Worm (Caenorhabditis elegans) whole organism, L4 larva: ENCODE data around the gene Y111B2A.1.

Experiments
- D1046.2 ChIP-seq: fragments of 200-800 bp; sonication (Bioruptor generic); IDR thresholded peaks from 2 replicates; pipeline ENCODE4 v1.3.6; 2022; ENCODE audit warnings: missing genetic modification characterization, missing compliant biosample characterization
- F26F4.8 ChIP-seq: fragments of 200-800 bp; sonication (Bioruptor generic); conservative IDR thresholded peaks from 2 replicates; pipeline ENCODE4 v1.3.6; 2022; ENCODE audit warnings: missing genetic modification characterization, missing compliant biosample characterization
- F37D6.2 ChIP-seq: sonication (generic microtip); optimal IDR thresholded peaks from 2 replicates; lab custom pipeline; 2016; ENCODE audit warnings: mild to moderate bottlenecking, missing genetic modification characterization, missing compliant biosample characterization
- F49E8.2 ChIP-seq: sonication (generic microtip); optimal IDR thresholded peaks from 2 replicates; lab custom pipeline; 2016; ENCODE audit warnings: missing compliant biosample characterization, mild to moderate bottlenecking, missing genetic modification characterization, borderline replicate concordance
- Y48G9A.11 ChIP-seq: fragments of 200-800 bp; sonication (Bioruptor generic); IDR thresholded peaks from 2 replicates; pipeline ENCODE4 v1.3.6; 2022; ENCODE audit warnings: missing genetic modification reagents, missing genetic modification characterization, missing compliant biosample characterization
- Y75B8A.6 ChIP-seq: fragments of 200-800 bp; sonication (Bioruptor generic); IDR thresholded peaks from 2 replicates; pipeline ENCODE4 v1.3.6; 2022; ENCODE audit warnings: missing genetic modification reagents, missing genetic modification characterization, missing compliant biosample characterization
- ZK337.2 ChIP-seq: fragments of 200-800 bp; sonication (Bioruptor generic); IDR thresholded peaks from 2 replicates; pipeline ENCODE4 v1.3.6; 2022; ENCODE audit warnings: missing genetic modification reagents, missing genetic modification characterization, missing compliant biosample characterization
- ZK546.5 ChIP-seq, 2 experiments: sonication (generic microtip); optimal IDR thresholded peaks; 2 replicates each; lab custom pipeline; 2017; ENCODE audit warnings: missing biosample characterization in 2 of 2, missing genetic modification characterization in 2 of 2
- aha-1 ChIP-seq: fragments of 150-350 bp; peaks from one replicate; lab custom pipeline; 2014; ENCODE audit warnings: missing biosample characterization, missing genetic modification characterization
- aly-2 ChIP-seq: sonication (generic microtip); optimal IDR thresholded peaks from 2 replicates; lab custom pipeline; 2018; ENCODE audit warnings: missing biosample characterization, missing genetic modification characterization
- ama-1 ChIP-seq: fragments of 150-350 bp; optimal IDR thresholded peaks from 2 replicates; lab custom pipeline; 2014; ENCODE audit warnings: inconsistent platforms, mixed read lengths
- arid-1 ChIP-seq: fragments of 200-800 bp; sonication (Bioruptor generic); conservative IDR thresholded peaks from 2 replicates; pipeline ENCODE4 v1.3.6; 2022; ENCODE audit warnings: missing genetic modification reagents, missing genetic modification characterization, missing compliant biosample characterization
- attf-4 ChIP-seq: sonication (generic microtip); optimal IDR thresholded peaks from 3 replicates; lab custom pipeline; 2017; ENCODE audit warnings: missing biosample characterization, missing genetic modification characterization
- ceh-20 ChIP-seq: fragments of 200-800 bp; sonication (Bioruptor generic); IDR thresholded peaks from 2 replicates; pipeline ENCODE4 v1.3.6; 2022; ENCODE audit warnings: missing genetic modification reagents, missing genetic modification characterization, missing compliant biosample characterization
- ceh-32 ChIP-seq: sonication (generic microtip); optimal IDR thresholded peaks from 2 replicates; lab custom pipeline; 2016; ENCODE audit warnings: mild to moderate bottlenecking, missing genetic modification characterization, missing compliant biosample characterization; ENCODE audit not compliant: poor library complexity
- cey-2 ChIP-seq: sonication (generic microtip); optimal IDR thresholded peaks from 3 replicates; lab custom pipeline; 2017; ENCODE audit warnings: missing genetic modification characterization, mild to moderate bottlenecking, missing compliant biosample characterization, antibody characterized with exemption, borderline replicate concordance; ENCODE audit not compliant: insufficient read depth
- ctbp-1 ChIP-seq: fragments of 200-800 bp; sonication (Bioruptor generic); IDR thresholded peaks from 2 replicates; pipeline ENCODE4 v1.3.6; 2022; ENCODE audit warnings: missing genetic modification reagents, missing genetic modification characterization, missing compliant biosample characterization
- daf-12 ChIP-seq: fragments of 150-350 bp; optimal IDR thresholded peaks from 2 replicates; lab custom pipeline; 2014; ENCODE audit warnings: missing biosample characterization, missing genetic modification reagents, missing genetic modification characterization
- daf-16 ChIP-seq, 3 experiments: sonication (generic microtip); optimal IDR thresholded peaks; 2 replicates each; lab custom pipeline; 2016 to 2017; ENCODE audit warnings: missing genetic modification characterization in 3 of 3, missing genetic modification reagents in 3 of 3, mild to moderate bottlenecking in 2 of 3, missing compliant biosample characterization in 2 of 3, missing biosample characterization in 1 of 3, moderate library complexity in 1 of 3
- daf-19 ChIP-seq: fragments of 200-800 bp; sonication (Bioruptor generic); conservative IDR thresholded peaks from 2 replicates; pipeline ENCODE4 v1.3.6; 2022; ENCODE audit warnings: missing genetic modification characterization, missing compliant biosample characterization
- dmd-6 ChIP-seq: fragments of 200-800 bp; sonication (Bioruptor generic); IDR thresholded peaks from 2 replicates; pipeline ENCODE4 v1.3.6; 2022; ENCODE audit warnings: missing genetic modification reagents, missing genetic modification characterization, missing compliant biosample characterization
- dmd-9 ChIP-seq: fragments of 200-800 bp; sonication (Bioruptor generic); IDR thresholded peaks from 2 replicates; pipeline ENCODE4 v1.3.6; 2022; ENCODE audit warnings: missing genetic modification reagents, missing genetic modification characterization, missing compliant biosample characterization
- dve-1 ChIP-seq: sonication (generic microtip); optimal IDR thresholded peaks from 2 replicates; lab custom pipeline; 2017; ENCODE audit warnings: antibody characterized with exemption, mild to moderate bottlenecking, missing genetic modification characterization, missing compliant biosample characterization; ENCODE audit not compliant: insufficient read depth
- egl-27 ChIP-seq: sonication (generic microtip); optimal IDR thresholded peaks from 3 replicates; lab custom pipeline; 2017; ENCODE audit warnings: missing biosample characterization, missing genetic modification reagents, missing genetic modification characterization
- egl-43 ChIP-seq: fragments of 200-800 bp; sonication (Bioruptor generic); IDR thresholded peaks from 2 replicates; pipeline ENCODE4 v1.3.6; 2022; ENCODE audit warnings: missing genetic modification reagents, missing genetic modification characterization, missing compliant biosample characterization
- hlh-11 ChIP-seq: fragments of 200-800 bp; sonication (Bioruptor generic); optimal IDR thresholded peaks from 2 replicates; lab custom pipeline; 2018; ENCODE audit warnings: mild to moderate bottlenecking, missing genetic modification characterization, missing compliant biosample characterization
- hlh-30 ChIP-seq: sonication (generic microtip); optimal IDR thresholded peaks from 2 replicates; lab custom pipeline; 2017; ENCODE audit warnings: antibody characterized with exemption, mild to moderate bottlenecking, missing genetic modification characterization, missing compliant biosample characterization; ENCODE audit not compliant: insufficient read depth
- lim-7 ChIP-seq: fragments of 200-800 bp; sonication (Bioruptor generic); IDR thresholded peaks from 2 replicates; pipeline ENCODE4 v1.3.6; 2022; ENCODE audit warnings: missing genetic modification characterization, missing compliant biosample characterization
- lin-15B ChIP-seq: fragments of 150-350 bp; sonication (generic microtip); optimal IDR thresholded peaks from 3 replicates; lab custom pipeline; 2014; ENCODE audit warnings: missing biosample characterization, missing genetic modification characterization
- lin-29 ChIP-seq: fragments of 200-800 bp; sonication (Bioruptor generic); IDR thresholded peaks from 2 replicates; pipeline ENCODE4 v1.3.6; 2022; ENCODE audit warnings: missing genetic modification reagents, missing genetic modification characterization, missing compliant biosample characterization
- lin-38 ChIP-seq: fragments of 200-800 bp; sonication (Bioruptor generic); IDR thresholded peaks from 2 replicates; pipeline ENCODE4 v1.3.6; 2022; ENCODE audit warnings: missing genetic modification reagents, missing genetic modification characterization, missing compliant biosample characterization
- madf-5 ChIP-seq, 2 experiments: fragments of 200-800 bp; sonication (Bioruptor generic); IDR thresholded peaks; 2 replicates each; pipeline ENCODE4 v1.3.6; 2022; ENCODE audit warnings: missing compliant biosample characterization in 2 of 2, missing genetic modification characterization in 2 of 2
- mdt-29 ChIP-seq: fragments of 200-800 bp; sonication (Bioruptor generic); IDR thresholded peaks from 2 replicates; pipeline ENCODE4 v1.3.6; 2022; ENCODE audit warnings: missing genetic modification reagents, missing genetic modification characterization, missing compliant biosample characterization
- mep-1 ChIP-seq: fragments of 150-350 bp; sonication (generic microtip); optimal IDR thresholded peaks from 3 replicates; lab custom pipeline; 2014; ENCODE audit warnings: missing biosample characterization, missing genetic modification characterization
- mes-2 ChIP-seq: sonication (generic microtip); optimal IDR thresholded peaks from 2 replicates; lab custom pipeline; 2016; ENCODE audit warnings: missing genotype, mild to moderate bottlenecking, missing genetic modification characterization, missing compliant biosample characterization; ENCODE audit not compliant: poor library complexity, severe bottlenecking
- mxl-2 ChIP-seq: fragments of 200-800 bp; sonication (Bioruptor generic); conservative IDR thresholded peaks from 2 replicates; pipeline ENCODE4 v1.3.6; 2022; ENCODE audit warnings: missing genetic modification reagents, missing genetic modification characterization, missing compliant biosample characterization
- mxl-3 ChIP-seq: fragments of 200-800 bp; sonication (Bioruptor generic); optimal IDR thresholded peaks from 2 replicates; lab custom pipeline; 2018; ENCODE audit warnings: mild to moderate bottlenecking, missing genetic modification characterization, missing compliant biosample characterization
- nhr-10 ChIP-seq: fragments of 150-350 bp; optimal IDR thresholded peaks from 2 replicates; lab custom pipeline; 2014; ENCODE audit warnings: missing biosample characterization, missing genetic modification characterization
- nhr-11 ChIP-seq: fragments of 150-350 bp; optimal IDR thresholded peaks from 2 replicates; lab custom pipeline; 2014; ENCODE audit warnings: missing biosample characterization, missing genetic modification characterization
- nhr-25 ChIP-seq: sonication (generic microtip); optimal IDR thresholded peaks from 2 replicates; lab custom pipeline; 2017; ENCODE audit warnings: missing genetic modification characterization, mild to moderate bottlenecking, missing compliant biosample characterization, antibody characterized with exemption, moderate library complexity, borderline replicate concordance; ENCODE audit not compliant: insufficient read depth
- nhr-42 ChIP-seq: fragments of 200-800 bp; sonication (Bioruptor generic); IDR thresholded peaks from 2 replicates; pipeline ENCODE4 v1.3.6; 2022; ENCODE audit warnings: missing genetic modification characterization, missing compliant biosample characterization
- nhr-6 ChIP-seq: fragments of 150-350 bp; optimal IDR thresholded peaks from 2 replicates; lab custom pipeline; 2014; ENCODE audit warnings: missing biosample characterization, missing genetic modification characterization
- nhr-77 ChIP-seq: fragments of 150-350 bp; optimal IDR thresholded peaks from 2 replicates; lab custom pipeline; 2014; ENCODE audit warnings: missing biosample characterization, missing genetic modification characterization
- rbr-2 ChIP-seq: sonication (generic microtip); optimal IDR thresholded peaks from 2 replicates; lab custom pipeline; 2016; ENCODE audit warnings: missing genotype, missing genetic modification characterization, missing compliant biosample characterization
- saeg-2 ChIP-seq: fragments of 200-800 bp; sonication (Bioruptor generic); IDR thresholded peaks from 2 replicates; pipeline ENCODE4 v1.3.6; 2022; ENCODE audit warnings: missing genetic modification reagents, missing genetic modification characterization, missing compliant biosample characterization
- zfp-2 ChIP-seq: sonication (generic microtip); optimal IDR thresholded peaks from 2 replicates; lab custom pipeline; 2016; ENCODE audit warnings: mild to moderate bottlenecking, missing genetic modification characterization, missing compliant biosample characterization
- zfp-3 ChIP-seq: fragments of 200-800 bp; sonication (Bioruptor generic); conservative IDR thresholded peaks from 2 replicates; pipeline ENCODE4 v1.3.6; 2022; ENCODE audit warnings: missing genetic modification reagents, missing genetic modification characterization, missing compliant biosample characterization
- zip-11 ChIP-seq: fragments of 200-800 bp; sonication (Bioruptor generic); IDR thresholded peaks from 2 replicates; pipeline ENCODE4 v1.3.6; 2022; ENCODE audit warnings: missing genetic modification characterization, missing compliant biosample characterization
- zip-2 ChIP-seq: fragments of 150-350 bp; optimal IDR thresholded peaks from 2 replicates; lab custom pipeline; 2014; ENCODE audit warnings: missing biosample characterization, missing genetic modification characterization

Gene Y111B2A.1

DNA sequence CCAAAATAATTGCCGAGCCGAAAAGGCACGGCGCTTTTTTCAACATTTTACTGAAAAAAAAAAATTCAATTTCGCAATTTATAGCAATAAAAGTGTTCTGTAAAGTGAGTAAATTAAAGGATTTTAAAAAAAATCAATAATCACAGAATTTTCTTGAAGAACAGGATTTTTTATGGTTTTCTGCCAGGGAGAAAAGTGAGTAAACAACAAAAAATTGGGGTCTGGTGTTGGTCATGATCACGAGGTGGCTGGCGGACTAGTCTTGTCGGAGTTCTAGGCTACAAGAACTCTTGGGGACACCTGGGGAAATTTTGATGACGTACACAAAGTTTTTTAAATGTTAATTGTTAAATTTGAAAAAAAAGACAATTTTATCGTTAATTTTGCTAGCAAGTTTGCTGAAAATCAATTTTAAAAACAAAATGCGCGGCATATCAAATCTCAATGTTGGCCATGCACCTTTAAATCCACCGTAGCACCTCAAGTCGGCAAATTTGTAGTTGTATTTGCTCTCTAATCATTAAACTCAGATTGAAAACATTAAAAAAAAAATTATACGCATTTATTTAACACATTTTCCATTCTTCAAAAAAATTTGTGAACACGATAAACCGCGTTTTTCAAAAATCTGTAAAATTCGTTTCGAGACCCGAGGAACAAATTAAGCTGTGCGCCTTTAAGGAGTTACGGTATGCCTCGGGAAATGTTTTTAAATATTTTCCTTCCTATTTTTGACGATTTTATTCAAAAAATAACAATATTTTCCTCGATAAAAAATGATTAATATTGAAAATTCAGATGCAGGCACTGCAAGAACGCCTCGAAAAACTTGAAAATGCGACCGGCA is 38.4 kb downstream of the Y111B2A.1 start, which contains the start of the genes scav-3 and Y49E10.21:
Gene scav-3, minus strand, starts transcription at position 50 of the 847 bp plus-strand sequence.
Gene Y49E10.21, plus strand, starts transcription at position 797 of the 847 bp plus-strand sequence.
- TF ChIP-seq zip-2 (tag; lab: Kevin White, UChicago) (no peak), mep-1 (peak; percentile 57), aha-1 (tag; lab: Kevin White, UChicago) (peak; percentile 24), rbr-2 (tag; lab: Kevin White, UChicago) (no peak), nhr-42 (GFP tag; lab: Robert Waterston, UW) (no peak), dmd-9 (GFP tag; lab: Robert Waterston, UW) (no peak), zfp-2 (tag; lab: Kevin White, UChicago) (no peak), hlh-30 (tag; lab: Kevin White, UChicago) (peak; percentile 93), madf-5 (GFP tag; IDR thresholded peaks at IDR 0.05; lab: Robert Waterston, UW) (0 out of 4 replicates have a peak, but pooled peaks of 1 of the 2 experiments have one; percentile 2), ceh-32 (tag; lab: Kevin White, UChicago) (no peak), ZK337.2 (GFP tag; lab: Robert Waterston, UW) (no peak), dmd-6 (GFP tag; lab: Robert Waterston, UW) (no peak; the same call in 1 of the 2 replicates), daf-12 (tag; lab: Kevin White, UChicago) (no peak), egl-27 (tag; lab: Kevin White, UChicago) (no peak), egl-43 (GFP tag; lab: Robert Waterston, UW) (no peak), cey-2 (tag; lab: Kevin White, UChicago) (no peak), F37D6.2 (tag; lab: Kevin White, UChicago) (no peak), lin-29 (GFP tag; lab: Robert Waterston, UW) (no peak), nhr-25 (tag; lab: Kevin White, UChicago) (no peak), nhr-11 (tag; lab: Kevin White, UChicago) (peak; percentile 77), F26F4.8 (no peak), ceh-20 (GFP tag; lab: Robert Waterston, UW) (no peak), lin-15B (tag; lab: Kevin White, UChicago) (no peak), nhr-6 (tag; lab: Kevin White, UChicago) (no peak), ctbp-1 (GFP tag; lab: Robert Waterston, UW) (no peak), nhr-10 (tag; lab: Kevin White, UChicago) (no peak), lim-7 (no peak), F49E8.2 (tag; lab: Kevin White, UChicago) (peak; percentile 58), mxl-2 (GFP tag; lab: Robert Waterston, UW) (no peak), hlh-11 (no peak), ZK546.5 (tag; optimal IDR thresholded peaks at IDR 0.05; lab: Kevin White, UChicago) (no peak), Y48G9A.11 (GFP tag; lab: Robert Waterston, UW) (no peak), Y75B8A.6 (no peak), daf-16 (GFP tag; optimal IDR thresholded peaks at IDR 0.05; lab: Kevin White, UChicago) (no peak), daf-16 (tag; optimal IDR thresholded peaks at IDR 0.05; lab: Kevin White, UChicago) (peak; percentile 91), zip-11 (GFP tag; lab: Robert Waterston, UW) (no peak), mxl-3 (GFP tag; lab: Kevin White, UChicago) (peak; percentile 18), mdt-29 (GFP tag; lab: Robert Waterston, UW) (no peak), attf-4 (no peak), daf-19 (no peak), dve-1 (tag; lab: Kevin White, UChicago) (peak; percentile 81), aly-2 (tag; lab: Kevin White, UChicago) (no peak), nhr-77 (peak; percentile 11), saeg-2 (GFP tag; lab: Robert Waterston, UW) (no peak), zfp-3 (no peak), ama-1 (lab: Kevin White, UChicago) (no peak), lin-38 (GFP tag; lab: Robert Waterston, UW) (peak; percentile 9), mes-2 (tag; lab: Kevin White, UChicago) (peak; percentile 58), D1046.2 (GFP tag; lab: Robert Waterston, UW) (no peak), arid-1 (GFP tag; lab: Robert Waterston, UW) (no peak)
